Worm (Caenorhabditis elegans): ENCODE results near the gene C16C8.27.

The C16C8.27 gene

DNA sequence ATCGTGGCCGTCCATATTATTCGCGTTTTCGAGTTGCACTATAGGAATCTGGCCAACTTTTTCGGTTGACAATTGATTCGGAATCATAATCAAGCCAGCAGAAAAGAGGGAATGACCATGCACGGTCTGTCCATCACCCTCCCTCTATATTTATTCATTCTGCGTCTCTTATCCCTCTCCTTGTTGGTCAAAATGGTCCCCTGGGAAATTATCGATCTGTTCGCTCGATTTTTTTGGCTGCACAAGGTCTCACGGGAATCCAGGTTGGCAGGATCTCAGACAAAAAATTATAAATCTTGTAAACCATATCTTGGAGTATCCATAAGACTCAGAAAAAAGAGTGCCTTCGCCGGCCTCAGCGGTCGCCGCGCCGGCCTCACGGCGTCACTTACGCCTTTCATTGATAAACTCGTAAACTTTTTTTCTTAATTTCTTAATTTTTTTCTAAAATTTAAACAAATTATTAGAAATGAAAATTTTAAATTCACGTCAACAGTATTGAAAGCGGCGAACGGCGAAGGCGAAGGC lies 27.0 kb upstream of the C16C8.27 start, which contains the start of the genes F18A12.7 and F18A12.2:
Gene F18A12.7, minus strand, starts transcription at position 101 of the 528 bp plus-strand sequence.
Gene F18A12.2, plus strand, starts transcription at position 478 of the 528 bp plus-strand sequence.
- TF ChIP-seq xbp-1 (tag; optimal IDR thresholded peaks at IDR 0.05), result no peak
- TF ChIP-seq lin-39 (tag; optimal IDR thresholded peaks at IDR 0.05), result no peak
- no peak for TF ChIP-seq fkh-4 (tag; optimal IDR thresholded peaks at IDR 0.05; ENCODE audit: borderline replicate concordance)
- no peak for TF ChIP-seq lir-3 (tag; optimal IDR thresholded peaks at IDR 0.05; ENCODE audit: poor library complexity)
- TF ChIP-seq ama-1 (optimal IDR thresholded peaks at IDR 0.05), result no peak
- TF ChIP-seq ces-1 (GFP tag; optimal IDR thresholded peaks at IDR 0.05), result no peak
- no peak for TF ChIP-seq nhr-20 (tag; optimal IDR thresholded peaks at IDR 0.05)
- TF ChIP-seq nhr-11 (tag; optimal IDR thresholded peaks at IDR 0.05), result no peak
- TF ChIP-seq nhr-71 (tag; optimal IDR thresholded peaks at IDR 0.05), result no peak
- no peak for TF ChIP-seq sptf-1 (tag; optimal IDR thresholded peaks at IDR 0.05)
- TF ChIP-seq nhr-237 (tag; optimal IDR thresholded peaks at IDR 0.05), result no peak

DNA sequence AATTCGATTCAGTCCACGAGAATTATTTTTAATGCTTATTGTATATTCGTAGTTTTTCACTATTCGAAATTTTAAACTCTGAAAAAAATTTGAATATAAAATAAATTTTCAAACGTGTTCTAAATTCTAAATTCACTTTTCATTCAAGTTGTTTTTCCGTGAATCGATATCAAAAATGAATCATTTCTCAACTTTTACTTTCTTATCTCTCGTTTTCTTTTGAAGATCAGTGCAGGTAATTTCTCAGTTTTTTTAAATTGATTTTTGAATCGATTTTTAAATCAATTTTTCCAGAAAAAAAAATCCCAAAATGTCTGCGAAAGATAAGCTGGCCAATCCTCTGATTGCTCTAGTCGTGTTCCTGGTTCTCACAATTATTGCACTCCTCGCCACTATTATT lies 24.9 kb upstream of the C16C8.27 start, which contains the start of gene nep-6:
Gene nep-6, plus strand, starts transcription at position 301 of the 400 bp plus-strand sequence.
- TF ChIP-seq fkh-8 (tag; optimal IDR thresholded peaks at IDR 0.05) (no peak), efl-1 (optimal IDR thresholded peaks at IDR 0.05) (no peak), efl-1 (GFP tag; optimal IDR thresholded peaks at IDR 0.05 in 1 of 2) (no peak), C16A3.4 (tag; optimal IDR thresholded peaks at IDR 0.05) (no peak), lin-35 (GFP tag; optimal IDR thresholded peaks at IDR 0.05) (no peak), unc-30 (tag; optimal IDR thresholded peaks at IDR 0.05) (no peak), irx-1 (tag; optimal IDR thresholded peaks at IDR 0.05) (no peak), unc-130 (tag; optimal IDR thresholded peaks at IDR 0.05) (no peak), alr-1 (tag; optimal IDR thresholded peaks at IDR 0.05; ENCODE audit: borderline replicate concordance) (no peak), egl-27 (tag; optimal IDR thresholded peaks at IDR 0.05) (no peak), tlp-1 (tag; optimal IDR thresholded peaks at IDR 0.05) (no peak), swsn-7 (tag; optimal IDR thresholded peaks at IDR 0.05) (no peak), isw-1 (GFP tag; IDR thresholded peaks at IDR 0.05) (no peak), elt-3 (tag; optimal IDR thresholded peaks at IDR 0.05) (no peak), nhr-47 (tag; optimal IDR thresholded peaks at IDR 0.05) (no peak), unc-98 (GFP tag; IDR thresholded peaks at IDR 0.05) (no peak), nhr-11 (tag; optimal IDR thresholded peaks at IDR 0.05) (no peak), mdl-1 (tag; optimal IDR thresholded peaks at IDR 0.05) (no peak), unc-62 (GFP tag; optimal IDR thresholded peaks at IDR 0.05) (no peak), nhr-71 (tag; optimal IDR thresholded peaks at IDR 0.05) (no peak), mef-2 (tag; optimal IDR thresholded peaks at IDR 0.05) (no peak)

DNA sequence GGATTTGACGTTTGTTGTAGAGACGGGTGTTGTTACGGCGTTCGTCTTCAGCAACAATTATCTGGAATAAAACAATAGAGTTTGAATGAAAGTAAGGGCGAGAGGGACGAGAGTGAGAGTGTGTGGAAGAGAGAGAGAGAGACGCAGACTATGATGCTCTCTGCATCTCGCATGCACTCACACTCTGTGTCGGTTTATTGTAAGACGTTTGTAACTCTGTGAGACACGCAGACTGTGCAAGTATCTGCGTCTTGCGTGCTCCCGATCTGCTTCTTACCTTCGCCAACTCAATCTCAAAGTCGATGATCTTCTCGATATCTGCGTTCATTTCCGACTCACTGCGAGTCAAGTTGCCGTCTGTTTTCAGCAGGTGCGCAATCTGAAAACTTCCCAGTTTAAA lies 18.5 kb upstream of the C16C8.27 start:
- TF ChIP-seq nhr-19 (GFP tag; conservative IDR thresholded peaks at IDR 0.05) (no peak), efl-1 (optimal IDR thresholded peaks at IDR 0.05) (no peak), efl-1 (GFP tag; optimal IDR thresholded peaks at IDR 0.05 in 1 of 2) (peak in 1 of 2 experiments; percentile 80)

DNA sequence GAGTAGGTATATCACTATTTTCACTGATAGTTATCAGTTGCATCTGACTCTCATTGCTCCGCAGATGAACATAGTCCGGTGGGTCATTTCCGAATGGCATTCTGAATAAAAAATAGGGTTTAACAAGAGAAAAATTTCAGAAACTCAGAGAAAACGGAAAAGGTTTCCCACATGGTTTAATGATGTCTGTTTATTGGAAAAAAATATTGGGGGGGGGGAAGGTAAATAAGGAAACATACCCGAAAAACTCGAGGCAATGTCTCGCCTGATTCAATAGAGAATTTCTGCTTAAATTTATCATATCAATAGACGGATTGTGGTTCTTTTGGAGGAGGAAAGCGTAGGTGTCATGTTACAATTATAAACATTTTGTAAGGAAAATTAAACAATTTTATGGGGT lies 16.0 kb upstream of the C16C8.27 start, which contains the start of gene nep-11:
Gene nep-11, minus strand, starts transcription at position 101 of the 400 bp plus-strand sequence.
- TF ChIP-seq irx-1 (tag; optimal IDR thresholded peaks at IDR 0.05), result no peak
- no peak for TF ChIP-seq lin-13 (GFP tag; optimal IDR thresholded peaks at IDR 0.05)
- no peak for TF ChIP-seq nhr-76 (tag; optimal IDR thresholded peaks at IDR 0.05)
- no peak for TF ChIP-seq C16A3.4 (tag; optimal IDR thresholded peaks at IDR 0.05)
- no peak for TF ChIP-seq tbx-2 (tag; optimal IDR thresholded peaks at IDR 0.05)
- TF ChIP-seq egl-27 (tag; optimal IDR thresholded peaks at IDR 0.05), result no peak
- TF ChIP-seq nhr-237 (tag; optimal IDR thresholded peaks at IDR 0.05), result no peak

DNA sequence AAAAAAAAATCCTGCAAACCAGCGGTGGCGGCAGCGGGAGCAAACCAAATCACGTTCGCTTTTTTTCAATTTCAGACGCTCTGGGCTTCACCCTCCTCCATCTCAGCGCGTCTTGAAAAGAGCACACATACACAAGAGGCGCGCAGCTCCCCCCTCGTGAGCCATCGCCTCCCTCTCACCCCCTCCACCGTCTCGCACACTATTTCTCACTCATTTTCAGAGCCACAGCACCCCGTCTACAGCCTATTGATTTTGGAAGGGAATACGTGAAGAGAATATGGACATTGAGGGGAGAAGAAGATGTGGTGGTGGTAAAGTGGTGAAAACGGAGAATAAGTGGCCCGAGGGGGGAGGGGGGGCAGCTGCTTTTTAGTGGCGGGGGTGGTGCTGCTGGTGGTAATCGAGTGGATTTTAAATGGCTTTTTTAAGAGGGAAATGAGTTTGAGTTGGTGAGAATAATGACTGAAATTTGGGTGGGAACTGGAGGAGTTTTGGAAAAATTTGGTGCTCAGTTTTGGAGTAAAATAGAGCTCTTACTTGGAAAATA lies 13.2 kb upstream of the C16C8.27 start:
- TF ChIP-seq lsy-2 (tag; optimal IDR thresholded peaks at IDR 0.05), result peak in 1 of 2 experiments; percentile 39
- peak; percentile 17 for TF ChIP-seq mep-1 (tag; optimal IDR thresholded peaks at IDR 0.05)
- peak; percentile 88 for TF ChIP-seq lin-14 (GFP tag; optimal IDR thresholded peaks at IDR 0.05)
- peak; percentile 48 for TF ChIP-seq nhr-47 (tag; optimal IDR thresholded peaks at IDR 0.05)
- TF ChIP-seq isw-1 (GFP tag; IDR thresholded peaks at IDR 0.05), result peak; percentile 47
- TF ChIP-seq lin-35 (GFP tag; optimal IDR thresholded peaks at IDR 0.05), result peak in 1 of 2 experiments; percentile 9
- TF ChIP-seq dsc-1 (tag; optimal IDR thresholded peaks at IDR 0.05), result no peak
- TF ChIP-seq nhr-12 (tag; optimal IDR thresholded peaks at IDR 0.05), result no peak
- no peak for TF ChIP-seq nhr-76 (tag; optimal IDR thresholded peaks at IDR 0.05)
- TF ChIP-seq dpl-1 (GFP tag; optimal IDR thresholded peaks at IDR 0.05), result peak in 1 of 3 experiments; percentile 26
- peak; percentile 17 to 38 for TF ChIP-seq efl-1 (optimal IDR thresholded peaks at IDR 0.05)
- TF ChIP-seq efl-1 (GFP tag; optimal IDR thresholded peaks at IDR 0.05 in 1 of 2), result no peak
- TF ChIP-seq unc-86 (tag; optimal IDR thresholded peaks at IDR 0.05), result peak; percentile 32
- TF ChIP-seq ces-1 (GFP tag; optimal IDR thresholded peaks at IDR 0.05), result peak; percentile 49
- peak; percentile 48 for TF ChIP-seq fkh-10 (GFP tag; optimal IDR thresholded peaks at IDR 0.05)
- TF ChIP-seq swsn-7 (tag; optimal IDR thresholded peaks at IDR 0.05), result peak; percentile 25
- TF ChIP-seq nhr-71 (tag; optimal IDR thresholded peaks at IDR 0.05), result peak; percentile 16
- TF ChIP-seq fkh-8 (tag; optimal IDR thresholded peaks at IDR 0.05), result peak; percentile 62
- no peak for TF ChIP-seq nhr-11 (tag; optimal IDR thresholded peaks at IDR 0.05)
- TF ChIP-seq ceh-82 (tag; optimal IDR thresholded peaks at IDR 0.05), result peak in 1 of 3 experiments; percentile 46

Measured in whole organism, L1 larva.